Fruit fly (Drosophila melanogaster) whole organism, wandering third instar larva: Measurements from ENCODE around the gene Sfp33A2.

Experiments used
- Abd-B ChIP-seq: fragments of >200 bp; optimal IDR thresholded peaks from 2 replicates; lab custom pipeline; 2017; ENCODE audit warnings: missing biosample characterization, missing genetic modification characterization
- CG32264 ChIP-seq: fragments of 200-800 bp; sonication (Bioruptor generic); optimal IDR thresholded peaks from 2 replicates; lab custom pipeline; 2016; ENCODE audit warnings: missing biosample characterization, missing genetic modification characterization
- CG9705 ChIP-seq: fragments of 200-800 bp; sonication (Bioruptor generic); optimal IDR thresholded peaks from 2 replicates; lab custom pipeline; 2018; ENCODE audit warnings: missing biosample characterization, mild to moderate bottlenecking, missing genetic modification characterization
- Dfd ChIP-seq: fragments of >200 bp; optimal IDR thresholded peaks from 2 replicates; lab custom pipeline; 2017; ENCODE audit warnings: missing biosample characterization, missing genetic modification characterization
- Dif ChIP-seq: fragments of 200-275, 200-300 bp; sonication (Bioruptor generic); optimal IDR thresholded peaks from 2 replicates; lab custom pipeline; 2018; ENCODE audit warnings: missing biosample characterization, missing genetic modification characterization; ENCODE audit not compliant: partially characterized antibody
- GATAd ChIP-seq: sonication (Bioruptor generic); optimal IDR thresholded peaks from 2 replicates; lab custom pipeline; 2016; ENCODE audit warnings: missing biosample characterization, missing genetic modification characterization
- HLH106 ChIP-seq: fragments of 200-800 bp; optimal IDR thresholded peaks from 3 replicates; lab custom pipeline; 2019; ENCODE audit warnings: missing biosample characterization, mild to moderate bottlenecking, missing genetic modification characterization, moderate library complexity
- Hnf4 ChIP-seq: fragments of 200-800 bp; sonication (Bioruptor generic); optimal IDR thresholded peaks from 2 replicates; lab custom pipeline; 2016; ENCODE audit warnings: missing biosample characterization, mild to moderate bottlenecking, missing genetic modification characterization
- Hr78 ChIP-seq: fragments of >200 bp; optimal IDR thresholded peaks from 2 replicates; lab custom pipeline; 2017; ENCODE audit warnings: missing biosample characterization, missing genetic modification characterization
- Hr83 ChIP-seq: fragments of 200-300 bp; sonication (Bioruptor generic); optimal IDR thresholded peaks from 2 replicates; lab custom pipeline; 2016; ENCODE audit warnings: missing biosample characterization, mild to moderate bottlenecking, missing genetic modification characterization, moderate library complexity; ENCODE audit not compliant: poor library complexity, severe bottlenecking
- Jra ChIP-seq: sonication (Bioruptor generic); optimal IDR thresholded peaks from 2 replicates; lab custom pipeline; 2016; ENCODE audit warnings: missing biosample characterization, missing genetic modification characterization
- Mio ChIP-seq: sonication (Bioruptor generic); optimal IDR thresholded peaks from 2 replicates; lab custom pipeline; 2016; ENCODE audit warnings: missing biosample characterization, missing genetic modification characterization
- Myc ChIP-seq: fragments of >200 bp; optimal IDR thresholded peaks from 2 replicates; lab custom pipeline; 2017
- N ChIP-seq: fragments of >200 bp; optimal IDR thresholded peaks from 2 replicates; lab custom pipeline; 2018; ENCODE audit warnings: missing biosample characterization, missing external identifiers, missing genetic modification characterization
- OdsH ChIP-seq: fragments of 200-800 bp; sonication (Bioruptor generic); optimal IDR thresholded peaks from 2 replicates; lab custom pipeline; 2016; ENCODE audit warnings: missing biosample characterization, mild to moderate bottlenecking, missing genetic modification characterization
- Rel ChIP-seq, 2 experiments: fragments of 200-800 bp; sonication (Bioruptor generic) in 1 of 2; optimal IDR thresholded peaks; 2 replicates in 1 of 2; 3 replicates in 1 of 2; lab custom pipeline; 2016 to 2019; ENCODE audit warnings: mild to moderate bottlenecking in 2 of 2, missing biosample characterization in 2 of 2, missing genetic modification characterization in 2 of 2, moderate library complexity in 1 of 2
- Sp1 ChIP-seq: fragments of 200-800 bp; sonication (Bioruptor generic); optimal IDR thresholded peaks from 3 replicates; lab custom pipeline; 2019; ENCODE audit warnings: missing biosample characterization, mild to moderate bottlenecking, missing genetic modification characterization, moderate library complexity
- brk ChIP-seq: fragments of 200-800 bp; sonication (Bioruptor generic); optimal IDR thresholded peaks from 2 replicates; lab custom pipeline; 2016; ENCODE audit warnings: missing biosample characterization, mild to moderate bottlenecking, missing genetic modification characterization
- dl ChIP-seq, 2 experiments: fragments of 175-275, 200-275 bp in 1 of 2; fragments of 200-275 bp in 1 of 2; sonication (Bioruptor generic); optimal IDR thresholded peaks; lab custom pipeline; 2018; ENCODE audit warnings: mild to moderate bottlenecking in 2 of 2, missing biosample characterization in 2 of 2, missing genetic modification characterization in 2 of 2, moderate library complexity in 2 of 2; ENCODE audit not compliant: partially characterized antibody in 2 of 2, insufficient read depth in 1 of 2
- dmrt93B ChIP-seq: fragments of 200-800 bp; sonication (Bioruptor generic); optimal IDR thresholded peaks from 2 replicates; lab custom pipeline; 2018; ENCODE audit warnings: missing biosample characterization, mild to moderate bottlenecking, missing genetic modification characterization
- dsf ChIP-seq: sonication (Bioruptor generic); optimal IDR thresholded peaks from 2 replicates; lab custom pipeline; 2016; ENCODE audit warnings: missing biosample characterization, missing genetic modification characterization, borderline replicate concordance
- ey ChIP-seq: fragments of 200-800 bp; sonication (Bioruptor generic); optimal IDR thresholded peaks from 2 replicates; lab custom pipeline; 2016; ENCODE audit warnings: missing biosample characterization, missing genetic modification characterization
- foxo ChIP-seq, 2 experiments: fragments of 200-800 bp; sonication (Bioruptor generic); optimal IDR thresholded peaks; 2 replicates in 1 of 2; 3 replicates in 1 of 2; lab custom pipeline; 2016 to 2017; ENCODE audit warnings: missing biosample characterization in 2 of 2, missing genetic modification characterization in 2 of 2
- fru ChIP-seq: fragments of 200-800 bp; sonication (Bioruptor generic); optimal IDR thresholded peaks from 3 replicates; lab custom pipeline; 2016; ENCODE audit warnings: missing biosample characterization, mild to moderate bottlenecking, missing genetic modification characterization
- jim ChIP-seq: fragments of 175-275, 200-325 bp; sonication (Bioruptor generic); optimal IDR thresholded peaks from 2 replicates; lab custom pipeline; 2016; ENCODE audit warnings: missing biosample characterization, mild to moderate bottlenecking, missing genetic modification characterization
- psq ChIP-seq: fragments of 200-800 bp; sonication (Bioruptor generic); optimal IDR thresholded peaks from 3 replicates; lab custom pipeline; 2017; ENCODE audit warnings: missing biosample characterization, mild to moderate bottlenecking, missing genetic modification characterization, moderate library complexity
- rgr ChIP-seq: fragments of 200-800 bp; sonication (Bioruptor generic); optimal IDR thresholded peaks from 3 replicates; lab custom pipeline; 2016; ENCODE audit warnings: missing biosample characterization, mild to moderate bottlenecking, missing genetic modification characterization
- sv ChIP-seq: fragments of 200-800 bp; sonication (Bioruptor generic); optimal IDR thresholded peaks from 3 replicates; lab custom pipeline; 2016; ENCODE audit warnings: missing biosample characterization, missing genetic modification characterization
- tai ChIP-seq: sonication (Bioruptor generic); optimal IDR thresholded peaks from 2 replicates; lab custom pipeline; 2016; ENCODE audit warnings: missing biosample characterization, missing genetic modification characterization
- usp ChIP-seq: fragments of >200 bp; optimal IDR thresholded peaks from 2 replicates; lab custom pipeline; 2017; ENCODE audit warnings: missing biosample characterization, missing genetic modification characterization

Gene Sfp33A2

dm6 chr2L:11837413-11837812 is at the start of gene Sfp33A2:
Gene Sfp33A2 (plus strand): TSS chr2L:11837713.
- TF ChIP-seq Mio (GFP tag; lab: Kevin White, UChicago) (no peak), brk (GFP tag; lab: Kevin White, UChicago) (no peak), CG9705 (GFP tag; lab: Kevin White, UChicago) (no peak), GATAd (GFP tag; lab: Kevin White, UChicago) (no peak), jim (no peak), Hnf4 (GFP tag; lab: Kevin White, UChicago) (no peak), CG32264 (GFP tag; lab: Kevin White, UChicago) (no peak), dl (GFP tag; optimal IDR thresholded peaks at IDR 0.05; lab: Kevin White, UChicago; ENCODE audit: insufficient read depth in 1 of 2, partially characterized antibody in 2 of 2) (no peak), fru (no peak), sv (GFP tag; lab: Kevin White, UChicago) (no peak)

dm6 chr2L:11788034-11788433 is 49.5 kb upstream of the Sfp33A2 start, which contains the start of gene CG14931:
Gene CG14931 (plus strand): TSS chr2L:11788334.
- TF ChIP-seq dmrt93B (no peak), Jra (GFP tag; lab: Kevin White, UChicago) (no peak), fru (no peak), Myc (lab: Kevin White, UChicago) (no peak), brk (GFP tag; lab: Kevin White, UChicago) (no peak), Mio (GFP tag; lab: Kevin White, UChicago) (no peak), Hnf4 (GFP tag; lab: Kevin White, UChicago) (no peak), rgr (GFP tag; lab: Kevin White, UChicago) (no peak), dl (GFP tag; optimal IDR thresholded peaks at IDR 0.05; lab: Kevin White, UChicago; ENCODE audit: insufficient read depth in 1 of 2, partially characterized antibody in 2 of 2) (no peak)

dm6 chr2L:11789690-11790089 is 47.8 kb upstream of the Sfp33A2 start, which contains the start of gene CG14932:
Gene CG14932 (plus strand): TSS chr2L:11789919.
- TF ChIP-seq ey = no peak
- no peak for TF ChIP-seq Mio (GFP tag; lab: Kevin White, UChicago)
- TF ChIP-seq foxo (GFP tag; optimal IDR thresholded peaks at IDR 0.05; lab: Kevin White, UChicago) = no peak
- no peak for TF ChIP-seq Dfd
- TF ChIP-seq HLH106 (tag; lab: Kevin White, UChicago) = no peak
- TF ChIP-seq jim = no peak
- TF ChIP-seq Hr83 (GFP tag; lab: Kevin White, UChicago) = no peak
- no peak for TF ChIP-seq CG9705 (GFP tag; lab: Kevin White, UChicago)
- no peak for TF ChIP-seq Sp1
- TF ChIP-seq Jra (GFP tag; lab: Kevin White, UChicago) = no peak
- TF ChIP-seq dl (GFP tag; optimal IDR thresholded peaks at IDR 0.05; lab: Kevin White, UChicago; ENCODE audit: insufficient read depth in 1 of 2, partially characterized antibody in 2 of 2) = no peak
- TF ChIP-seq psq (GFP tag; lab: Kevin White, UChicago) = no peak

- no peak for TF ChIP-seq dsf
- TF ChIP-seq tai (GFP tag; lab: Kevin White, UChicago) = no peak
- no peak for TF ChIP-seq Myc (lab: Kevin White, UChicago)
- no peak for TF ChIP-seq OdsH (GFP tag; lab: Kevin White, UChicago)
- TF ChIP-seq dmrt93B = no peak
- no peak for TF ChIP-seq fru
- TF ChIP-seq Abd-B (GFP tag; lab: Kevin White, UChicago) = no peak
- TF ChIP-seq usp (GFP tag; lab: Kevin White, UChicago) = no peak
- no peak for TF ChIP-seq dl (GFP tag; optimal IDR thresholded peaks at IDR 0.05; lab: Kevin White, UChicago; ENCODE audit: insufficient read depth in 1 of 2, partially characterized antibody in 2 of 2)
- no peak for TF ChIP-seq rgr (GFP tag; lab: Kevin White, UChicago)
- TF ChIP-seq sv (GFP tag; lab: Kevin White, UChicago) = no peak
- TF ChIP-seq Dif (GFP tag; lab: Kevin White, UChicago) = no peak
- TF ChIP-seq N (GFP tag; lab: Kevin White, UChicago) = no peak
- TF ChIP-seq Jra (GFP tag; lab: Kevin White, UChicago) = no peak
- TF ChIP-seq Hnf4 (GFP tag; lab: Kevin White, UChicago) = no peak
- TF ChIP-seq, all 38 proteins: peak for 0
These were observed 45.2 kb upstream of the Sfp33A2 start, which contains the start of gene Tsp33B for dm6 chr2L:11792265-11792664. Gene Tsp33B (minus strand): TSS chr2L:11792365.

- no peak for TF ChIP-seq rgr (GFP tag; lab: Kevin White, UChicago)
- TF ChIP-seq Sp1 = no peak
- TF ChIP-seq Dfd = no peak
- TF ChIP-seq HLH106 (tag; lab: Kevin White, UChicago) = no peak
- no peak for TF ChIP-seq GATAd (GFP tag; lab: Kevin White, UChicago)
- TF ChIP-seq Abd-B (GFP tag; lab: Kevin White, UChicago) = no peak
- TF ChIP-seq fru = no peak
- TF ChIP-seq Hnf4 (GFP tag; lab: Kevin White, UChicago) = no peak
- no peak for TF ChIP-seq Rel (GFP tag; optimal IDR thresholded peaks at IDR 0.05; lab: Kevin White, UChicago)
- TF ChIP-seq Rel (tag; optimal IDR thresholded peaks at IDR 0.05; lab: Kevin White, UChicago) = no peak
- TF ChIP-seq CG9705 (GFP tag; lab: Kevin White, UChicago) = no peak
- no peak for TF ChIP-seq foxo (GFP tag; optimal IDR thresholded peaks at IDR 0.05; lab: Kevin White, UChicago)
- no peak for TF ChIP-seq sv (GFP tag; lab: Kevin White, UChicago)
- TF ChIP-seq usp (GFP tag; lab: Kevin White, UChicago) = no peak
- no peak for TF ChIP-seq Jra (GFP tag; lab: Kevin White, UChicago)
- no peak for TF ChIP-seq Hr78 (GFP tag; lab: Kevin White, UChicago)
- no peak for TF ChIP-seq Myc (lab: Kevin White, UChicago)
These were observed 43.5 kb upstream of the Sfp33A2 start, which contains the start of gene CG14937 for dm6 chr2L:11793986-11794385. Gene CG14937 (minus strand): TSS chr2L:11794086.
